Worm (Caenorhabditis elegans): ENCODE results near the gene tag-244.

The tag-244 gene

ce11 chrIV:1514415-1514814 lies 36.3 kb upstream of the tag-244 start (continued):
- TF ChIP-seq snpc-1.3 (tag; optimal IDR thresholded peaks at IDR 0.05; ENCODE audit: insufficient read depth) (peak; percentile 14), attf-5 (GFP tag; optimal IDR thresholded peaks at IDR 0.05) (peak; percentile 25), ceh-27 (GFP tag; optimal IDR thresholded peaks at IDR 0.05) (no peak), him-1 (tag; optimal IDR thresholded peaks at IDR 0.05) (peak; percentile 83), F23B12.7 (tag; optimal IDR thresholded peaks at IDR 0.05; ENCODE audit: insufficient read depth) (peak; percentile 47), zfh-2 (GFP tag; conservative IDR thresholded peaks at IDR 0.05) (0 out of 2 replicates have a peak, but pooled peaks have one; percentile 32), ztf-22 (GFP tag; optimal IDR thresholded peaks at IDR 0.05) (no peak), lin-54 (GFP tag; optimal IDR thresholded peaks at IDR 0.05) (no peak), madf-10 (tag; optimal IDR thresholded peaks at IDR 0.05) (peak; percentile 12)

- no peak for TF ChIP-seq F37B4.10 (GFP tag; IDR thresholded peaks at IDR 0.05)
- TF ChIP-seq C06A6.2 (GFP tag; conservative IDR thresholded peaks at IDR 0.05) = no peak
- no peak for TF ChIP-seq T07F8.4 (tag; optimal IDR thresholded peaks at IDR 0.05)
- no peak for TF ChIP-seq sea-2 (GFP tag; IDR thresholded peaks at IDR 0.05)
- TF ChIP-seq lin-26 (GFP tag; IDR thresholded peaks at IDR 0.05) = 0 out of 2 replicates have a peak, but pooled peaks have one; percentile 28
- no peak for TF ChIP-seq nfyb-1 (GFP tag; IDR thresholded peaks at IDR 0.05)
- TF ChIP-seq snpc-4 (GFP tag; optimal IDR thresholded peaks at IDR 0.05) = no peak
- peak in 1 of 4 experiments; percentile 51 for TF ChIP-seq snpc-4 (tag; optimal IDR thresholded peaks at IDR 0.05)
- peak; percentile 91 for TF ChIP-seq zfh-2 (GFP tag; conservative IDR thresholded peaks at IDR 0.05)
- peak; percentile 90 for TF ChIP-seq egrh-3 (GFP tag; IDR thresholded peaks at IDR 0.05)
- no peak for TF ChIP-seq K11D2.4 (GFP tag; IDR thresholded peaks at IDR 0.05)
Measured at ce11 chrIV:1515891-1516290, 34.8 kb upstream of the tag-244 start.

DNA sequence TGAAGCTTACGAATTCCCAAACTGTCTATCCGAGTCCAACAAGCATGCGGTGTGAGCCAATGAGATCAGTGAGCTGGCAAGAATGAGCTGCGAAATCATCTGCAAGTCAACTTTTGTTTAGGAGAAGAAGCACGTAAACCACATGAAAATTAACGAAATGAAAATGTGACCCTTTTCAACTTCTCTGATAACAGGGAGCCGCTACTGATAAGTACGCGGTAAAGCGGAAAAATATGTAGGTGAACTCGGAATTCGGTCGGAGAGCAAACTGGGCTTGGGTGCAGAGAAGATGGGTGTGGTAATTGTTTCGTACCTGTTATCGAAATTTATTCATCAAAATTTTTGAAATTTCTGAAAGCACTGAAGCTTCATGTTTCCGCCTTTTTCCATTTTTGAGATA lies 34.2 kb upstream of the tag-244 start, which contains the start of gene clec-172:
Gene clec-172 (minus strand): TSS at position 101 of the 400 bp plus-strand sequence.
- TF ChIP-seq nhr-80 (tag; optimal IDR thresholded peaks at IDR 0.05) = peak; percentile 1
- TF ChIP-seq unc-62 (GFP tag; optimal IDR thresholded peaks at IDR 0.05) = no peak

DNA sequence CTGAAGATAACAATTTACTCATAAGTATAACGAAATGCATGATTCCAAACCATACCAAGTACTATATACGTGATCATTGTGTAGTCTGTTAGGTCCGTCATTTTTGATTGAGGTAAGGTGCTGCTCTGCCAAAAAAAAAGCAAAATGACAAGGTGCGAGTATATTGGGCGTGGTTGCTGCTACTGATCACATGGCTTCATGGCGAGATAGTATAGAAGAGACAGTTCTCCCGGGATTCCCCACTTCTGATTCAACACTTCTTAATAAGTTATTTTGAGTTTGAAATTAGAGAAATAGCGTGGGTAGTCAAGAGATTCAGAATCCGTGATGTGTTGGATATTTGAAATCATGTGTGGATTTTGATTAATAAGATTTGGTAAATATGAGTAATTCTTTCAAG lies 29.5 kb upstream of the tag-244 start, which contains the start of gene K03H6.4:
Gene K03H6.4 (minus strand): TSS at position 101 of the 400 bp plus-strand sequence.
- TF ChIP-seq hmg-1.2 (GFP tag; IDR thresholded peaks at IDR 0.05) (no peak), rpc-1 (optimal IDR thresholded peaks at IDR 0.05) (no peak), rpc-1 (tag; optimal IDR thresholded peaks at IDR 0.05) (no peak), madf-6 (GFP tag; IDR thresholded peaks at IDR 0.05) (no peak), let-607 (tag; optimal IDR thresholded peaks at IDR 0.05) (no peak), ceh-40 (GFP tag; IDR thresholded peaks at IDR 0.05) (no peak), attf-3 (GFP tag; conservative IDR thresholded peaks at IDR 0.05) (no peak), Y53G8AR.9 (GFP tag; conservative IDR thresholded peaks at IDR 0.05) (no peak), nhr-179 (tag; optimal IDR thresholded peaks at IDR 0.05) (no peak), hmg-20 (GFP tag; IDR thresholded peaks at IDR 0.05) (no peak), Y67H2A.10 (GFP tag; conservative IDR thresholded peaks at IDR 0.05) (no peak), lin-35 (GFP tag; optimal IDR thresholded peaks at IDR 0.05) (no peak), mel-28 (tag; optimal IDR thresholded peaks at IDR 0.05; ENCODE audit: borderline replicate concordance) (no peak), mxl-1 (tag; optimal IDR thresholded peaks at IDR 0.05) (no peak), bed-2 (GFP tag; IDR thresholded peaks at IDR 0.05) (no peak), attf-5 (GFP tag; optimal IDR thresholded peaks at IDR 0.05) (no peak), nfyb-1 (GFP tag; IDR thresholded peaks at IDR 0.05) (no peak), akir-1 (GFP tag; optimal IDR thresholded peaks at IDR 0.05) (no peak), lin-54 (GFP tag; optimal IDR thresholded peaks at IDR 0.05) (no peak), mes-4 (tag; optimal IDR thresholded peaks at IDR 0.05) (no peak), ccch-3 (GFP tag; optimal IDR thresholded peaks at IDR 0.05) (no peak)
